Fruit fly (Drosophila melanogaster): Measurements from ENCODE around the gene Exo84.

The Exo84 gene

dm6 chr3R:26052150-26052908 is at the start of gene Exo84, which contains the start of gene Vps2:
Exo84 (minus strand) TSS chr3R:26052257.
Vps2 (plus strand) TSS chr3R:26052821.
- TF ChIP-seq CTCF (optimal IDR thresholded peaks at IDR 0.05) (no peak), CG8478 (optimal IDR thresholded peaks at IDR 0.05) (no peak)

dm6 chr3R:26099238-26099637 is 47.2 kb upstream of the Exo84 start:
- TF ChIP-seq CG8478 (optimal IDR thresholded peaks at IDR 0.05): no peak
- no peak for TF ChIP-seq CTCF (optimal IDR thresholded peaks at IDR 0.05)

- TF ChIP-seq CTCF (optimal IDR thresholded peaks at IDR 0.05) (no peak), CG8478 (optimal IDR thresholded peaks at IDR 0.05) (no peak)
These were observed 46.6 kb upstream of the Exo84 start, which contains the start of gene dysf for dm6 chr3R:26098502-26099210. dysf (minus strand) TSS chr3R:26098711.

- TF ChIP-seq CTCF (optimal IDR thresholded peaks at IDR 0.05) (no peak), CG8478 (optimal IDR thresholded peaks at IDR 0.05) (no peak)
These were observed 44.1 kb upstream of the Exo84 start for dm6 chr3R:26096192-26096591.

dm6 chr3R:26095551-26095950 is 43.5 kb upstream of the Exo84 start:
- TF ChIP-seq CTCF (optimal IDR thresholded peaks at IDR 0.05): no peak
- TF ChIP-seq CG8478 (optimal IDR thresholded peaks at IDR 0.05): no peak

dm6 chr3R:26081380-26081991 is 29.4 kb upstream of the Exo84 start:
- no peak for TF ChIP-seq CG8478 (optimal IDR thresholded peaks at IDR 0.05)
- TF ChIP-seq CTCF (optimal IDR thresholded peaks at IDR 0.05): no peak

dm6 chr3R:26075252-26075651 is 23.2 kb upstream of the Exo84 start:
- TF ChIP-seq CTCF (optimal IDR thresholded peaks at IDR 0.05) (no peak), CG8478 (optimal IDR thresholded peaks at IDR 0.05) (no peak)

- TF ChIP-seq CG8478 (optimal IDR thresholded peaks at IDR 0.05) (no peak), CTCF (optimal IDR thresholded peaks at IDR 0.05) (no peak)
These were observed 20.4 kb upstream of the Exo84 start for dm6 chr3R:26072477-26072876.

dm6 chr3R:26068135-26068534 is 16.1 kb upstream of the Exo84 start:
- TF ChIP-seq CTCF (optimal IDR thresholded peaks at IDR 0.05) (no peak), CG8478 (optimal IDR thresholded peaks at IDR 0.05) (no peak)

dm6 chr3R:26064708-26065107 is 12.7 kb upstream of the Exo84 start:
- TF ChIP-seq CG8478 (optimal IDR thresholded peaks at IDR 0.05) (no peak), CTCF (optimal IDR thresholded peaks at IDR 0.05) (no peak)

dm6 chr3R:26062911-26063310 is 10.9 kb upstream of the Exo84 start, which contains the start of gene CG14551:
CG14551 (minus strand) TSS chr3R:26063011.
- TF ChIP-seq CG8478 (optimal IDR thresholded peaks at IDR 0.05) (no peak), CTCF (optimal IDR thresholded peaks at IDR 0.05) (no peak)

dm6 chr3R:26059195-26059594 is 7.1 kb upstream of the Exo84 start, which contains the start of the genes RpL34a and Trmt61:
RpL34a (minus strand) TSS chr3R:26059267.
Trmt61 (plus strand) TSS chr3R:26059496.
- TF ChIP-seq CG8478 (optimal IDR thresholded peaks at IDR 0.05): no peak
- no peak for TF ChIP-seq CTCF (optimal IDR thresholded peaks at IDR 0.05)

dm6 chr3R:26058066-26058465 is 6.0 kb upstream of the Exo84 start, which contains the start of the genes PIG-P and Tcs6:
PIG-P (minus strand) TSS chr3R:26058223.
Tcs6 (minus strand) TSS chr3R:26058223.
- TF ChIP-seq CTCF (optimal IDR thresholded peaks at IDR 0.05): no peak

- TF ChIP-seq CG8478 (optimal IDR thresholded peaks at IDR 0.05): no peak
- TF ChIP-seq CTCF (optimal IDR thresholded peaks at IDR 0.05): no peak
These were observed 4.3 kb upstream of the Exo84 start, which contains the start of the genes Sld5 and CG14543 for dm6 chr3R:26056381-26056780. Sld5 (minus strand) TSS chr3R:26056547. CG14543 (plus strand) TSS chr3R:26056630.

- no peak for TF ChIP-seq CTCF (optimal IDR thresholded peaks at IDR 0.05)
- TF ChIP-seq CG8478 (optimal IDR thresholded peaks at IDR 0.05): no peak
These were observed 3.2 kb upstream of the Exo84 start, which contains the start of gene Cmpk for dm6 chr3R:26055214-26055632. Cmpk (minus strand) TSS chr3R:26055438.
